Worm (Caenorhabditis elegans) whole organism, late embryonic: ENCODE results near the gene T02D1.4.

Source experiments
- C08G9.2 ChIP-seq: sonication (generic microtip); optimal IDR thresholded peaks from 2 replicates; lab custom pipeline; 2016; ENCODE audit warnings: mild to moderate bottlenecking, missing genetic modification characterization, moderate library complexity, missing compliant biosample characterization
- F13H6.1 ChIP-seq: sonication (generic microtip); optimal IDR thresholded peaks from 2 replicates; lab custom pipeline; 2016; ENCODE audit warnings: missing genetic modification characterization, missing compliant biosample characterization
- K02D7.2 ChIP-seq: sonication (generic microtip); optimal IDR thresholded peaks from 2 replicates; lab custom pipeline; 2017; ENCODE audit warnings: mild to moderate bottlenecking, missing genetic modification characterization, missing compliant biosample characterization
- K09A11.1 ChIP-seq: sonication (generic microtip); optimal IDR thresholded peaks from 2 replicates; lab custom pipeline; 2017; ENCODE audit warnings: antibody characterized with exemption, mild to moderate bottlenecking, missing genetic modification characterization, missing compliant biosample characterization; ENCODE audit not compliant: insufficient read depth
- Y22D7AL.16 ChIP-seq: sonication (generic microtip); optimal IDR thresholded peaks from 2 replicates; lab custom pipeline; 2016; ENCODE audit warnings: missing genetic modification characterization, missing compliant biosample characterization
- ahr-1 ChIP-seq: sonication (generic microtip); optimal IDR thresholded peaks from 2 replicates; lab custom pipeline; 2016; ENCODE audit warnings: missing genetic modification characterization, missing compliant biosample characterization
- ama-1 ChIP-seq: fragments of 150-350 bp; optimal IDR thresholded peaks from 2 replicates; lab custom pipeline; 2014
- ceh-14 ChIP-seq: sonication (generic microtip); optimal IDR thresholded peaks from 2 replicates; lab custom pipeline; 2016; ENCODE audit warnings: missing genotype, missing genetic modification characterization, missing compliant biosample characterization
- ceh-19 ChIP-seq: fragments of 200-800 bp; sonication (Bioruptor generic); optimal IDR thresholded peaks from 2 replicates; lab custom pipeline; 2018; ENCODE audit warnings: mild to moderate bottlenecking, missing genetic modification characterization, missing compliant biosample characterization
- ceh-2 ChIP-seq: sonication (generic microtip); optimal IDR thresholded peaks from 2 replicates; lab custom pipeline; 2016; ENCODE audit warnings: missing genotype, missing genetic modification characterization, missing compliant biosample characterization
- ceh-31 ChIP-seq: sonication (generic microtip); optimal IDR thresholded peaks from 2 replicates; lab custom pipeline; 2016; ENCODE audit warnings: missing genetic modification characterization, missing compliant biosample characterization
- ceh-34 ChIP-seq: sonication (generic microtip); optimal IDR thresholded peaks from 2 replicates; lab custom pipeline; 2016; ENCODE audit warnings: mild to moderate bottlenecking, missing genetic modification characterization, missing compliant biosample characterization
- ceh-48 ChIP-seq: sonication (generic microtip); optimal IDR thresholded peaks from 2 replicates; lab custom pipeline; 2016; ENCODE audit warnings: missing genetic modification characterization, inconsistent platforms, missing compliant biosample characterization
- ceh-9 ChIP-seq: sonication (generic microtip); optimal IDR thresholded peaks from 2 replicates; lab custom pipeline; 2016; ENCODE audit warnings: mild to moderate bottlenecking, missing genetic modification characterization, inconsistent platforms, missing compliant biosample characterization
- che-1 ChIP-seq: sonication (generic microtip); optimal IDR thresholded peaks from 2 replicates; lab custom pipeline; 2016; ENCODE audit warnings: mild to moderate bottlenecking, missing genetic modification characterization, missing compliant biosample characterization
- dmd-4 ChIP-seq: sonication (generic microtip); optimal IDR thresholded peaks from 2 replicates; lab custom pipeline; 2016; ENCODE audit warnings: borderline replicate concordance, missing genetic modification characterization, missing compliant biosample characterization
- dve-1 ChIP-seq: sonication (generic microtip); optimal IDR thresholded peaks from 2 replicates; lab custom pipeline; 2017; ENCODE audit warnings: antibody characterized with exemption, mild to moderate bottlenecking, missing genetic modification characterization, missing compliant biosample characterization
- elt-2 ChIP-seq: sonication (generic microtip); optimal IDR thresholded peaks from 2 replicates; lab custom pipeline; 2016; ENCODE audit warnings: missing genetic modification reagents, missing genetic modification characterization, missing compliant biosample characterization
- eyg-1 ChIP-seq: sonication (generic microtip); optimal IDR thresholded peaks from 2 replicates; lab custom pipeline; 2016; ENCODE audit warnings: missing genotype, missing genetic modification characterization, missing compliant biosample characterization
- fax-1 ChIP-seq: sonication (generic microtip); optimal IDR thresholded peaks from 2 replicates; lab custom pipeline; 2016; ENCODE audit warnings: missing genotype, missing genetic modification characterization, missing compliant biosample characterization
- fkh-6 ChIP-seq: sonication (generic microtip); optimal IDR thresholded peaks from 2 replicates; lab custom pipeline; 2016; ENCODE audit warnings: missing genetic modification characterization, missing compliant biosample characterization
- gmeb-2 ChIP-seq: sonication (generic microtip); optimal IDR thresholded peaks from 2 replicates; lab custom pipeline; 2016; ENCODE audit warnings: missing genetic modification characterization, inconsistent platforms, missing compliant biosample characterization
- hlh-15 ChIP-seq: sonication (generic microtip); optimal IDR thresholded peaks from 2 replicates; lab custom pipeline; 2016; ENCODE audit warnings: missing genetic modification characterization, missing compliant biosample characterization
- hlh-6 ChIP-seq: sonication (generic microtip); optimal IDR thresholded peaks from 2 replicates; lab custom pipeline; 2016; ENCODE audit warnings: missing genotype, missing genetic modification characterization, missing compliant biosample characterization
- hlh-8 ChIP-seq: sonication (generic microtip); optimal IDR thresholded peaks from 2 replicates; lab custom pipeline; 2016; ENCODE audit warnings: missing genotype, missing genetic modification characterization, missing compliant biosample characterization
- lin-11 ChIP-seq: fragments of 200-800 bp; sonication (Bioruptor generic); optimal IDR thresholded peaks from 2 replicates; lab custom pipeline; 2018; ENCODE audit warnings: mild to moderate bottlenecking, missing genetic modification characterization, missing compliant biosample characterization
- nhr-11 ChIP-seq: fragments of 150-350 bp; optimal IDR thresholded peaks from 2 replicates; lab custom pipeline; 2014; ENCODE audit warnings: missing biosample characterization, missing genetic modification characterization
- nhr-232 ChIP-seq: sonication (generic microtip); optimal IDR thresholded peaks from 2 replicates; lab custom pipeline; 2016; ENCODE audit warnings: missing genetic modification characterization, missing compliant biosample characterization
- npax-4 ChIP-seq: sonication (generic microtip); optimal IDR thresholded peaks from 2 replicates; lab custom pipeline; 2016; ENCODE audit warnings: missing genetic modification characterization, missing compliant biosample characterization
- pat-9 ChIP-seq: fragments of 200-800 bp; sonication (Bioruptor generic); optimal IDR thresholded peaks from 2 replicates; lab custom pipeline; 2018; ENCODE audit warnings: mild to moderate bottlenecking, missing genetic modification characterization, moderate library complexity, missing compliant biosample characterization
- pax-1 ChIP-seq: fragments of 150-350 bp; optimal IDR thresholded peaks from 2 replicates; lab custom pipeline; 2014; ENCODE audit warnings: missing biosample characterization, missing genetic modification characterization
- pha-2 ChIP-seq: sonication (generic microtip); optimal IDR thresholded peaks from 2 replicates; lab custom pipeline; 2017; ENCODE audit warnings: mild to moderate bottlenecking, missing genetic modification characterization, missing compliant biosample characterization
- pqm-1 ChIP-seq: sonication (generic microtip); optimal IDR thresholded peaks from 2 replicates; lab custom pipeline; 2016; ENCODE audit warnings: missing genetic modification characterization, missing compliant biosample characterization
- ref-2 ChIP-seq: sonication (generic microtip); optimal IDR thresholded peaks from 2 replicates; lab custom pipeline; 2016; ENCODE audit warnings: missing genetic modification characterization, missing compliant biosample characterization
- sox-2 ChIP-seq: fragments of 200-800 bp; sonication (Bioruptor generic); IDR thresholded peaks from 2 replicates; pipeline ENCODE4 v1.3.6; 2022; ENCODE audit warnings: missing genetic modification reagents, missing genetic modification characterization, missing compliant biosample characterization
- syd-9 ChIP-seq: sonication (generic microtip); optimal IDR thresholded peaks from 2 replicates; lab custom pipeline; 2016; ENCODE audit warnings: mild to moderate bottlenecking, missing genetic modification characterization, moderate library complexity, missing compliant biosample characterization
- tbx-2 ChIP-seq: sonication (generic microtip); optimal IDR thresholded peaks from 2 replicates; lab custom pipeline; 2016; ENCODE audit warnings: missing genetic modification characterization, missing compliant biosample characterization
- tbx-7 ChIP-seq: sonication (generic microtip); optimal IDR thresholded peaks from 2 replicates; lab custom pipeline; 2016; ENCODE audit warnings: missing genotype, missing genetic modification characterization, missing compliant biosample characterization
- ttx-3 ChIP-seq: sonication (generic microtip); optimal IDR thresholded peaks from 2 replicates; lab custom pipeline; 2016; ENCODE audit warnings: missing genetic modification reagents, missing genetic modification characterization, missing compliant biosample characterization
- unc-42 ChIP-seq: sonication (generic microtip); optimal IDR thresholded peaks from 2 replicates; lab custom pipeline; 2016; ENCODE audit warnings: missing genotype, missing genetic modification characterization, missing compliant biosample characterization
- ztf-16 ChIP-seq: sonication (generic microtip); optimal IDR thresholded peaks from 2 replicates; lab custom pipeline; 2017; ENCODE audit warnings: missing genetic modification characterization, missing compliant biosample characterization

The T02D1.4 gene

ce11 chrIV:17427423-17427822 is 27.9 kb downstream of the T02D1.4 start, which contains the start of gene C06A12.3:
C06A12.3 (plus strand) TSS chrIV:17427723.
- TF ChIP-seq ahr-1 (tag; lab: Kevin White, UChicago) (no peak), eyg-1 (tag; lab: Kevin White, UChicago) (no peak), nhr-232 (tag; lab: Kevin White, UChicago) (no peak), fax-1 (tag; lab: Kevin White, UChicago) (no peak), dmd-4 (tag; lab: Kevin White, UChicago) (no peak), lin-11 (tag; lab: Kevin White, UChicago) (no peak), gmeb-2 (tag; lab: Kevin White, UChicago) (no peak), fkh-6 (tag; lab: Kevin White, UChicago) (no peak), F13H6.1 (no peak), sox-2 (GFP tag; lab: Robert Waterston, UW) (no peak), npax-4 (tag; lab: Kevin White, UChicago) (no peak), pat-9 (tag; lab: Kevin White, UChicago) (no peak), hlh-6 (no peak), ama-1 (lab: Kevin White, UChicago) (no peak), ceh-31 (no peak), ceh-14 (tag; lab: Kevin White, UChicago) (no peak), ref-2 (tag; lab: Kevin White, UChicago) (no peak), C08G9.2 (tag; lab: Kevin White, UChicago) (no peak), nhr-11 (no peak), ceh-19 (GFP tag; lab: Kevin White, UChicago) (no peak)

DNA sequence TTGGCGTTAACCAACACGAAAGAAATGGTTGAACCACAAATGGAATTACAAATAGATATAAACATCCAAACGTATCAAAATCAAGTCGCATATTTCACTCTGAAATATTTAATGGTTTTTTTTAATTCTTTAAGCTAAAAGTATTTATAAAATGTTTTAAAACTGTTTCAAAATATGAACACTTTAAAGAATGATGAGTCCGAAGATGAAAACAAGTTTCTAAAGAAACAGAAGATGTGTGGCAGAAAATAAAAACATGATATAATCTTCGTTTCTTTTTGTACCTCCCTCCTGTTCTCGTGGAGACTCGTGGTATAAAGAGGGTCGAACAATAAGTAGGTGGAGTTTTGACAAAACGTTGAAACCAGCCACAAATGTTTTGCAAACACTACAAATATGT is 31.7 kb downstream of the T02D1.4 start, which contains the start of gene lact-6:
TSS of gene lact-6 (minus strand) at position 101 of the 400 bp plus-strand sequence.
- TF ChIP-seq pha-2 (tag; lab: Kevin White, UChicago) = no peak
- TF ChIP-seq elt-2 = no peak
- TF ChIP-seq syd-9 (tag; lab: Kevin White, UChicago) = no peak
- no peak for TF ChIP-seq ceh-48 (tag; lab: Kevin White, UChicago)
- TF ChIP-seq K02D7.2 (tag; lab: Kevin White, UChicago) = no peak
- no peak for TF ChIP-seq pax-1 (tag; lab: Kevin White, UChicago)
- TF ChIP-seq ceh-9 (tag; lab: Kevin White, UChicago) = no peak
- no peak for TF ChIP-seq ceh-14 (tag; lab: Kevin White, UChicago)
- no peak for TF ChIP-seq dve-1 (tag; lab: Kevin White, UChicago)
- TF ChIP-seq ztf-16 (tag; lab: Kevin White, UChicago) = no peak
- no peak for TF ChIP-seq ahr-1 (tag; lab: Kevin White, UChicago)
- no peak for TF ChIP-seq ttx-3 (tag; lab: Kevin White, UChicago)
- TF ChIP-seq hlh-15 (tag; lab: Kevin White, UChicago) = no peak
- no peak for TF ChIP-seq gmeb-2 (tag; lab: Kevin White, UChicago)
- no peak for TF ChIP-seq pqm-1 (tag; lab: Kevin White, UChicago)
- no peak for TF ChIP-seq ceh-2
- TF ChIP-seq K09A11.1 (tag; lab: Kevin White, UChicago) = no peak
- TF ChIP-seq ceh-31 = no peak

DNA sequence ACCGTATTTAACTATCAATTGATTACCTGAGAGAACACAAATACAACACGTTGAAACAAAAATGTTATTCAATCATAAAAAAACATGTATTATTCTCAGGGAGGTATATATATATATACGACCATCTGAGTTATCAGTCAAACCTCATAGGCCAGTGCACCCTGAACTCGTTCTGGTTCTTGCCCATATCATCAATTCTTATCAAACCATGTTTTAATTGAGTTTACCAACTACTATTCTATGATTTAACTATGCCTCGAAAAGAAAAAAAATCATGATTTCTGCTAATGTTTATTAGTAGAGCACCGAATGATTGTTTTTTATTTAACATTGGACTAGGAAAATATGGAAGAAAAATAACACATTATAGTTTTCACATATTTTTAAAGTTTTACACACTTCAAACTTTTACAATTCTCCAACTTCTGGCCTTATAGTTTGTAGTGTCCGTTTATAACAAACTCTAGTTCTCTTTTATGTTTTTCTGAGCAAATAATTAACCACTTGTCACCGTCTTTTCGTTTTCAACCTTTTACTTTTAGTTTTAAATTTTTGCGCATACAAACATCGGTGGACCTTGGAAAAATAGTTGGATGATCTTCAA is 32.8 kb downstream of the T02D1.4 start:
- TF ChIP-seq tbx-2 (tag; lab: Kevin White, UChicago) = no peak
- no peak for TF ChIP-seq ceh-19 (GFP tag; lab: Kevin White, UChicago)
- TF ChIP-seq che-1 (tag; lab: Kevin White, UChicago) = no peak
- TF ChIP-seq ceh-34 (tag; lab: Kevin White, UChicago) = no peak
- no peak for TF ChIP-seq hlh-8 (tag; lab: Kevin White, UChicago)
- peak; percentile 10 for TF ChIP-seq elt-2
- TF ChIP-seq tbx-7 (tag; lab: Kevin White, UChicago) = no peak
- TF ChIP-seq unc-42 (tag; lab: Kevin White, UChicago) = no peak
- TF ChIP-seq Y22D7AL.16 (tag; lab: Kevin White, UChicago) = no peak
